Fruit fly (Drosophila melanogaster) whole organism, embryonic: Measurements from ENCODE around the gene CG15306.

ENCODE experiments used
- Atf6 ChIP-seq: fragments of 200-800 bp; sonication (Bioruptor generic); IDR thresholded peaks from 2 replicates; pipeline ENCODE4 v1.3.6; 2022; ENCODE audit warnings: missing biosample characterization, missing genetic modification characterization
- Bdp1 ChIP-seq: fragments of 200-800 bp; sonication (Bioruptor generic); optimal IDR thresholded peaks from 3 replicates; lab custom pipeline; 2016; ENCODE audit warnings: missing biosample characterization, missing genetic modification characterization
- CG10366 ChIP-seq: fragments of 200-800 bp; sonication (Bioruptor generic); IDR thresholded peaks from 2 replicates; pipeline ENCODE4 v1.3.6; 2022; ENCODE audit warnings: missing biosample characterization, missing genetic modification characterization
- CG10462 ChIP-seq: fragments of 200-800 bp; sonication (Bioruptor generic); optimal IDR thresholded peaks from 2 replicates; lab custom pipeline; 2016; ENCODE audit warnings: missing biosample characterization, missing genetic modification characterization
- CG10979 ChIP-seq: fragments of 200-800 bp; sonication (Bioruptor generic); optimal IDR thresholded peaks from 2 replicates; lab custom pipeline; 2018; ENCODE audit warnings: missing biosample characterization, mild to moderate bottlenecking, missing genetic modification characterization, moderate library complexity
- CG11560 ChIP-seq: fragments of 200-800 bp; sonication (Bioruptor generic); IDR thresholded peaks from 3 replicates; pipeline ENCODE4 v1.3.6; 2022; ENCODE audit warnings: missing biosample characterization, missing genetic modification characterization
- CG12299 ChIP-seq: fragments of 200-800 bp; sonication (Bioruptor generic); optimal IDR thresholded peaks from 2 replicates; lab custom pipeline; 2018; ENCODE audit warnings: missing biosample characterization, mild to moderate bottlenecking, missing genetic modification characterization
- CG15269 ChIP-seq: fragments of 200-800 bp; sonication (Bioruptor generic); optimal IDR thresholded peaks from 2 replicates; lab custom pipeline; 2018; ENCODE audit warnings: missing biosample characterization, mild to moderate bottlenecking, missing genetic modification characterization, moderate library complexity
- CG1529 ChIP-seq: fragments of 200-800 bp; sonication (Bioruptor generic); optimal IDR thresholded peaks from 3 replicates; lab custom pipeline; 2018; ENCODE audit warnings: missing biosample characterization, missing genetic modification characterization
- CG15696 ChIP-seq: fragments of 200-800 bp; sonication (Bioruptor generic); optimal IDR thresholded peaks from 2 replicates; lab custom pipeline; 2019; ENCODE audit warnings: missing biosample characterization, mild to moderate bottlenecking, missing genetic modification characterization, moderate library complexity
- CG1647 ChIP-seq: fragments of 200-800 bp; sonication (Bioruptor generic); optimal IDR thresholded peaks from 3 replicates; lab custom pipeline; 2016; ENCODE audit warnings: missing biosample characterization, missing genetic modification characterization
- CG18476 ChIP-seq: fragments of 200-800 bp; sonication (Bioruptor generic); optimal IDR thresholded peaks from 2 replicates; lab custom pipeline; 2016; ENCODE audit warnings: missing biosample characterization, mild to moderate bottlenecking, missing genetic modification characterization
- CG18599 ChIP-seq: fragments of 200-800 bp; sonication (Bioruptor generic); optimal IDR thresholded peaks from 3 replicates; lab custom pipeline; 2017; ENCODE audit warnings: missing biosample characterization, missing genetic modification characterization, mild to moderate bottlenecking, moderate library complexity, missing genetic modification reagents
- CG2116 ChIP-seq: fragments of 200-800 bp; sonication (Bioruptor generic); optimal IDR thresholded peaks from 3 replicates; lab custom pipeline; 2018; ENCODE audit warnings: missing biosample characterization, mild to moderate bottlenecking, missing genetic modification characterization
- CG2199 ChIP-seq: fragments of 200-800 bp; sonication (Bioruptor generic); IDR thresholded peaks from 3 replicates; pipeline ENCODE4 v1.3.6; 2022; ENCODE audit warnings: missing biosample characterization, missing genetic modification characterization
- CG4360 ChIP-seq: fragments of 200-800 bp; sonication (Bioruptor generic); IDR thresholded peaks from 2 replicates; pipeline ENCODE4 v1.3.6; 2022; ENCODE audit warnings: missing biosample characterization, missing genetic modification characterization
- CG4424 ChIP-seq: fragments of 200-800 bp; sonication (Bioruptor generic); optimal IDR thresholded peaks from 3 replicates; lab custom pipeline; 2016; ENCODE audit warnings: missing biosample characterization, missing genetic modification characterization
- CG4730 ChIP-seq: fragments of 200-800 bp; sonication (Bioruptor generic); IDR thresholded peaks from 2 replicates; pipeline ENCODE4 v1.3.6; 2022; ENCODE audit warnings: missing biosample characterization, missing genetic modification characterization
- CG8290 ChIP-seq, 3 experiments: fragments of 200-800 bp; sonication (Bioruptor generic); optimal IDR thresholded peaks; 2 replicates each; lab custom pipeline; 2016 to 2019; ENCODE audit warnings: missing biosample characterization in 3 of 3, missing genetic modification characterization in 3 of 3, mild to moderate bottlenecking in 2 of 3, moderate library complexity in 1 of 3
- Dad ChIP-seq: fragments of 200-800 bp; sonication (Bioruptor generic); optimal IDR thresholded peaks from 3 replicates; lab custom pipeline; 2016; ENCODE audit warnings: missing biosample characterization, missing genetic modification characterization
- Dbx ChIP-seq: fragments of 200-800 bp; sonication (Bioruptor generic); IDR thresholded peaks from 3 replicates; pipeline ENCODE4 v1.3.6; 2022; ENCODE audit warnings: missing biosample characterization, missing genetic modification characterization
- Eip74EF ChIP-seq, 2 experiments: fragments of 200-800 bp in 1 of 2; fragments of >200 bp in 1 of 2; sonication (Bioruptor generic) in 1 of 2; optimal IDR thresholded peaks; 2 replicates each; lab custom pipeline; 2017 to 2019; ENCODE audit warnings: missing biosample characterization in 2 of 2, missing genetic modification characterization in 2 of 2, mild to moderate bottlenecking in 1 of 2, moderate library complexity in 1 of 2
- Fer3 ChIP-seq: fragments of 200-800 bp; sonication (Bioruptor generic); optimal IDR thresholded peaks from 2 replicates; lab custom pipeline; 2018; ENCODE audit warnings: missing biosample characterization, mild to moderate bottlenecking, missing genetic modification characterization, moderate library complexity
- H15 ChIP-seq: fragments of 200-800 bp; sonication (Bioruptor generic); IDR thresholded peaks from 3 replicates; pipeline ENCODE4 v1.3.6; 2022; ENCODE audit warnings: missing biosample characterization, missing genetic modification characterization
- HLH3B ChIP-seq: fragments of 200-800 bp; sonication (Bioruptor generic); IDR thresholded peaks from 2 replicates; pipeline ENCODE4 v1.3.6; 2022; ENCODE audit warnings: missing biosample characterization, missing genetic modification characterization
- Lhr ChIP-seq: fragments of 200-800 bp; sonication (Bioruptor generic); optimal IDR thresholded peaks from 3 replicates; lab custom pipeline; 2017; ENCODE audit warnings: mild to moderate bottlenecking, missing biosample characterization, missing genetic modification reagents, missing genetic modification characterization
- MBD-R2 ChIP-seq: fragments of 200-800 bp; sonication (Bioruptor generic); IDR thresholded peaks from 2 replicates; pipeline ENCODE4 v1.3.6; 2022; ENCODE audit warnings: missing biosample characterization, missing genetic modification characterization
- Neu2 ChIP-seq: fragments of 200-800 bp; sonication (Bioruptor generic); optimal IDR thresholded peaks from 3 replicates; lab custom pipeline; 2016; ENCODE audit warnings: missing biosample characterization, missing genetic modification characterization, borderline replicate concordance
- PHDP ChIP-seq: fragments of 200-800 bp; sonication (Bioruptor generic); optimal IDR thresholded peaks from 3 replicates; lab custom pipeline; 2018; ENCODE audit warnings: missing biosample characterization, mild to moderate bottlenecking, missing genetic modification characterization, moderate library complexity
- Sox100B ChIP-seq: fragments of 200-800 bp; sonication (Bioruptor generic); optimal IDR thresholded peaks from 3 replicates; lab custom pipeline; 2018; ENCODE audit warnings: missing biosample characterization, mild to moderate bottlenecking, missing genetic modification characterization
- Taf1 ChIP-seq: fragments of 200-800 bp; sonication (Bioruptor generic); IDR thresholded peaks from 2 replicates; pipeline ENCODE4 v1.3.6; 2022; ENCODE audit warnings: missing biosample characterization, missing genetic modification characterization
- ara ChIP-seq: fragments of 200-800 bp; sonication (Bioruptor generic); IDR thresholded peaks from 2 replicates; pipeline ENCODE4 v1.3.6; 2022; ENCODE audit warnings: missing biosample characterization, missing genetic modification characterization
- ato ChIP-seq: fragments of 200-800 bp; sonication (Bioruptor generic); IDR thresholded peaks from 2 replicates; pipeline ENCODE4 v1.3.6; 2022; ENCODE audit warnings: missing biosample characterization, missing genetic modification characterization; ENCODE audit not compliant: partially characterized antibody
- cad ChIP-seq: fragments of >200 bp; optimal IDR thresholded peaks from 2 replicates; lab custom pipeline; 2017; ENCODE audit warnings: missing biosample characterization, missing genetic modification characterization
- cato ChIP-seq: fragments of 200-800 bp; sonication (Bioruptor generic); optimal IDR thresholded peaks from 2 replicates; lab custom pipeline; 2016; ENCODE audit warnings: missing biosample characterization, missing genetic modification characterization, borderline replicate concordance
- ci ChIP-seq: fragments of 200-800 bp; sonication (Bioruptor generic); IDR thresholded peaks from 3 replicates; pipeline ENCODE4 v1.3.6; 2022; ENCODE audit warnings: missing biosample characterization, missing genetic modification characterization
- da ChIP-seq: fragments of 200-800 bp; sonication (Bioruptor generic); optimal IDR thresholded peaks from 2 replicates; lab custom pipeline; 2016; ENCODE audit warnings: missing biosample characterization, missing genetic modification characterization
- dmrt99B ChIP-seq: fragments of 200-800 bp; sonication (Bioruptor generic); optimal IDR thresholded peaks from 2 replicates; lab custom pipeline; 2018; ENCODE audit warnings: missing biosample characterization, mild to moderate bottlenecking, missing genetic modification characterization, moderate library complexity
- fd3F ChIP-seq: fragments of 200-800 bp; sonication (Bioruptor generic); optimal IDR thresholded peaks from 2 replicates; lab custom pipeline; 2018; ENCODE audit warnings: missing biosample characterization, mild to moderate bottlenecking, missing genetic modification characterization, moderate library complexity
- fd64A ChIP-seq: fragments of 200-800 bp; sonication (Bioruptor generic); optimal IDR thresholded peaks from 3 replicates; lab custom pipeline; 2018; ENCODE audit warnings: missing biosample characterization, mild to moderate bottlenecking, missing genetic modification characterization
- fu2 ChIP-seq: fragments of 200-800 bp; sonication (Bioruptor generic); optimal IDR thresholded peaks from 2 replicates; lab custom pipeline; 2016; ENCODE audit warnings: missing biosample characterization, missing genetic modification characterization
- gem ChIP-seq: fragments of 200-800 bp; sonication (Bioruptor generic); optimal IDR thresholded peaks from 2 replicates; lab custom pipeline; 2019; ENCODE audit warnings: missing biosample characterization, mild to moderate bottlenecking, missing genetic modification characterization, moderate library complexity
- grau ChIP-seq: fragments of 200-800 bp; optimal IDR thresholded peaks from 3 replicates; lab custom pipeline; 2019; ENCODE audit warnings: missing biosample characterization, mild to moderate bottlenecking, missing genetic modification characterization, moderate library complexity
- insv ChIP-seq, 2 experiments: fragments of 200-800 bp; sonication (Bioruptor generic); optimal IDR thresholded peaks; 3 replicates each; lab custom pipeline; 2016 to 2018; ENCODE audit warnings: missing biosample characterization in 2 of 2, missing genetic modification characterization in 2 of 2
- nmo ChIP-seq: fragments of 200-800 bp; sonication (Bioruptor generic); optimal IDR thresholded peaks from 2 replicates; lab custom pipeline; 2018; ENCODE audit warnings: missing biosample characterization, mild to moderate bottlenecking, missing genetic modification characterization, moderate library complexity
- ranshi ChIP-seq: fragments of 200-800 bp; sonication (Bioruptor generic); IDR thresholded peaks from 2 replicates; pipeline ENCODE4 v1.3.6; 2022; ENCODE audit warnings: missing biosample characterization, missing genetic modification characterization
- row ChIP-seq: fragments of 200-800 bp; sonication (Bioruptor generic); IDR thresholded peaks from 3 replicates; pipeline ENCODE4 v1.3.6; 2022; ENCODE audit warnings: missing biosample characterization, missing genetic modification characterization
- slbo ChIP-seq: fragments of 200-800 bp; sonication (Bioruptor generic); IDR thresholded peaks from 2 replicates; pipeline ENCODE4 v1.3.6; 2022; ENCODE audit warnings: missing biosample characterization, missing genetic modification characterization
- stwl ChIP-seq: fragments of 200-800 bp; sonication (Bioruptor generic); optimal IDR thresholded peaks from 3 replicates; lab custom pipeline; 2018; ENCODE audit warnings: missing biosample characterization, mild to moderate bottlenecking, missing genetic modification characterization, moderate library complexity
- unpg ChIP-seq: fragments of 200-800 bp; sonication (Bioruptor generic); optimal IDR thresholded peaks from 3 replicates; lab custom pipeline; 2018; ENCODE audit warnings: missing biosample characterization, mild to moderate bottlenecking, missing genetic modification characterization, moderate library complexity

CG15306 gene

DNA sequence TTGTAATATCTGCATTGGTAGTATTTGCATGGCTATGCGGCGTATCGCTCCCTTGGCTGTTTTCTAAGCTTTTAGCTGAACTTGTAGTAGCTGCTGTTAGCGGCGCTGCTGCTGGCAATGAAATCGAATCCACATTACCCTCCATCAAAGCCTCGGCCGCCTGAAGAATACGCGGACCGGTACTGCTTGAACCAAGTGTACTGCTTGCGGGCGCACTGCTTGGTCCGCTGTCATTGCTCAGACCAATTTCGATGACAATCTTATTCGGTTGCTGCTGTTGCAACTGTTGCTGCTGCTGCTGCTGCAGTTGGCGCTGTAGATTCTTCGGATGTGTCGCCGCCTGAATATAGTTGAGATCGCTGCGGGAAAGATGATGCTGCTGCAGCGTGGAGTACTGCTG, 23.7 kb downstream of the CG15306 start (continued):
- TF ChIP-seq CG1529 (GFP tag; lab: Kevin White, UChicago) (no peak), CG4730 (GFP tag; lab: Robert Waterston, UW) (no peak), Eip74EF (GFP tag; optimal IDR thresholded peaks at IDR 0.05; lab: Kevin White, UChicago) (peak in 1 of 2 experiments; percentile 87), CG2199 (GFP tag; lab: Robert Waterston, UW) (0 out of 3 replicates have a peak, but pooled peaks have one; percentile 74), Neu2 (GFP tag; lab: Kevin White, UChicago) (no peak), Sox100B (GFP tag; lab: Kevin White, UChicago) (no peak), Taf1 (GFP tag; lab: Robert Waterston, UW) (no peak), H15 (GFP tag; lab: Robert Waterston, UW) (no peak), fu2 (GFP tag; lab: Kevin White, UChicago) (no peak), CG10366 (GFP tag; lab: Robert Waterston, UW) (no peak), stwl (peak; percentile 41), ci (GFP tag; lab: Robert Waterston, UW) (no peak), cato (no peak), CG11560 (tag; lab: Robert Waterston, UW) (no peak), CG8290 (GFP tag; optimal IDR thresholded peaks at IDR 0.05; lab: Kevin White, UChicago) (peak; percentile 33), CG8290 (tag; optimal IDR thresholded peaks at IDR 0.05; lab: Kevin White, UChicago) (peak in 1 of 2 experiments; percentile 16), CG1647 (GFP tag; lab: Kevin White, UChicago) (no peak), Dad (GFP tag; lab: Kevin White, UChicago) (no peak), insv (GFP tag; optimal IDR thresholded peaks at IDR 0.05; lab: Kevin White, UChicago) (no peak), CG4424 (GFP tag; lab: Kevin White, UChicago) (no peak), Fer3 (tag; lab: Kevin White, UChicago) (no peak), CG10979 (no peak), CG18476 (GFP tag; lab: Kevin White, UChicago) (no peak), MBD-R2 (GFP tag; lab: Robert Waterston, UW) (peak; percentile 19; the same call in 1 of the 2 replicates)

- TF ChIP-seq grau (tag; lab: Kevin White, UChicago): peak; percentile 22
- TF ChIP-seq ranshi (GFP tag; lab: Robert Waterston, UW): peak; percentile 26; the same call in 1 of the 2 replicates
- TF ChIP-seq nmo (GFP tag; lab: Kevin White, UChicago): peak; percentile 8
- TF ChIP-seq CG10462 (GFP tag; lab: Kevin White, UChicago): no peak
- no peak for TF ChIP-seq fd64A
- TF ChIP-seq PHDP (tag; lab: Kevin White, UChicago): peak; percentile 8
- no peak for TF ChIP-seq Bdp1 (GFP tag; lab: Kevin White, UChicago)
- TF ChIP-seq CG4360: no peak
- peak; percentile 49 for TF ChIP-seq gem
- no peak for TF ChIP-seq da
- TF ChIP-seq slbo (GFP tag; lab: Robert Waterston, UW): peak; percentile 39
- peak; percentile 20 for TF ChIP-seq unpg
- no peak for TF ChIP-seq cad
- TF ChIP-seq CG2116 (GFP tag; lab: Kevin White, UChicago): no peak
- TF ChIP-seq ato (GFP tag; lab: Robert Waterston, UW): no peak
- TF ChIP-seq ara: no peak
- TF ChIP-seq row (GFP tag; lab: Robert Waterston, UW): peak; percentile 38; the same call in 1 of the 3 replicates
- peak; percentile 5 for TF ChIP-seq CG18599 (GFP tag; lab: Kevin White, UChicago)
- peak; percentile 44 for TF ChIP-seq dmrt99B (tag; lab: Kevin White, UChicago)
- no peak for TF ChIP-seq Lhr (GFP tag; lab: Kevin White, UChicago)
- TF ChIP-seq Atf6: no peak
- TF ChIP-seq Dbx: no peak
- TF ChIP-seq CG15696 (tag; lab: Kevin White, UChicago): no peak
- TF ChIP-seq HLH3B (GFP tag; lab: Robert Waterston, UW): no peak
- TF ChIP-seq CG10366 (GFP tag; lab: Robert Waterston, UW): no peak
- TF ChIP-seq fd3F (GFP tag; lab: Kevin White, UChicago): no peak
- no peak for TF ChIP-seq CG12299 (tag; lab: Kevin White, UChicago)
- peak; percentile 16 for TF ChIP-seq CG15269
Observed at dm6 chrX:10300140-10300539, 31.5 kb downstream of the CG15306 start.
